Worm (Caenorhabditis elegans) whole organism, L1 larva: ENCODE data around the gene irld-56.

Experiments used
- nhr-77 ChIP-seq: fragments of 150-350 bp; optimal IDR thresholded peaks from 2 replicates; lab custom pipeline; 2014; ENCODE audit warnings: missing biosample characterization, missing genetic modification characterization
- snpc-4 ChIP-seq: fragments of 150-350 bp; optimal IDR thresholded peaks from 2 replicates; lab custom pipeline; 2014; ENCODE audit warnings: missing biosample characterization, missing genetic modification characterization

ce11 chrIV:13989875-13990274, 29.9 kb downstream of the irld-56 start:
- peak; percentile 82 for TF ChIP-seq snpc-4
- TF ChIP-seq nhr-77 (tag; lab: Kevin White, UChicago): no peak
